Worm (Caenorhabditis elegans): ENCODE measurements around the gene F28E10.4.

ce11 chrIV:4570599-4570998 lies 3.4 kb upstream of the F28E10.4 start:
- no peak for TF ChIP-seq snpc-4 (tag; optimal IDR thresholded peaks at IDR 0.05)
- no peak for TF ChIP-seq drap-1 (GFP tag; optimal IDR thresholded peaks at IDR 0.05)
- TF ChIP-seq pha-4 (tag; optimal IDR thresholded peaks at IDR 0.05) = no peak
- no peak for TF ChIP-seq unc-62 (GFP tag; optimal IDR thresholded peaks at IDR 0.05)
- TF ChIP-seq ces-1 (GFP tag; optimal IDR thresholded peaks at IDR 0.05) = peak; percentile 71
- TF ChIP-seq nhr-12 (tag; optimal IDR thresholded peaks at IDR 0.05) = no peak
- no peak for TF ChIP-seq ztf-11 (tag; optimal IDR thresholded peaks at IDR 0.05)
- TF ChIP-seq lin-13 (tag; optimal IDR thresholded peaks at IDR 0.05) = no peak
- TF ChIP-seq nhr-76 (tag; optimal IDR thresholded peaks at IDR 0.05) = no peak
- TF ChIP-seq mab-5 (tag; optimal IDR thresholded peaks at IDR 0.05) = no peak
- TF ChIP-seq elt-3 (tag; optimal IDR thresholded peaks at IDR 0.05) = no peak
- no peak for TF ChIP-seq cnd-1 (tag; optimal IDR thresholded peaks at IDR 0.05)

All from whole organism, mixed stage, embryonic.